Worm (Caenorhabditis elegans) whole organism, L1 larva: ENCODE measurements around the gene clec-169.
A peak's percentile ranks its signal among the peaks of the same experiment; 100 is the strongest.

ENCODE experiments used
- dpl-1 ChIP-seq, 3 experiments: fragments of 150-350 bp in 2 of 3; sonication (generic microtip) in 1 of 3; optimal IDR thresholded peaks; 2 replicates each; lab custom pipeline; 2014 to 2017; ENCODE audit warnings: missing biosample characterization in 3 of 3, missing genetic modification characterization in 3 of 3, missing genetic modification reagents in 3 of 3
- efl-1 ChIP-seq, 4 experiments: fragments of 150-350 bp; optimal IDR thresholded peaks in 3 of 4; peaks in 1 of 4; 1 replicate in 1 of 4; 2 replicates in 3 of 4; lab custom pipeline; 2014; ENCODE audit warnings: missing biosample characterization in 2 of 4, missing genetic modification characterization in 2 of 4, missing genetic modification reagents in 2 of 4
- pqm-1 ChIP-seq: sonication (generic microtip); optimal IDR thresholded peaks from 3 replicates; lab custom pipeline; 2017; ENCODE audit warnings: missing biosample characterization, missing genetic modification characterization

clec-169 gene

ce11 chrIV:1310337-1310736 is 49.2 kb downstream of the clec-169 start:
- TF ChIP-seq dpl-1 (GFP tag; optimal IDR thresholded peaks at IDR 0.05; lab: Kevin White, UChicago), result peak in 2 of 3 experiments; percentile 49 to 54
- no peak for TF ChIP-seq pqm-1 (tag; lab: Kevin White, UChicago)
- TF ChIP-seq efl-1 (optimal IDR thresholded peaks at IDR 0.05; lab: Kevin White, UChicago), result peak in 1 of 2 experiments; percentile 11
- TF ChIP-seq efl-1 (GFP tag; optimal IDR thresholded peaks at IDR 0.05 in 1 of 2; lab: Kevin White, UChicago), result peak; percentile 1 to 95
